Fruit fly (Drosophila melanogaster) whole organism, pupa: ENCODE results near the gene CG33159.

Experiments
- CG12605 ChIP-seq: fragments of 200-800 bp; sonication (Bioruptor generic); IDR thresholded peaks from 2 replicates; pipeline ENCODE4 v1.3.6; 2022; ENCODE audit warnings: missing biosample characterization, missing genetic modification characterization
- CG13204 ChIP-seq: fragments of 200-800 bp; sonication (Bioruptor generic); optimal IDR thresholded peaks from 2 replicates; lab custom pipeline; 2018; ENCODE audit warnings: missing biosample characterization, mild to moderate bottlenecking, missing genetic modification characterization, moderate library complexity
- CG14655 ChIP-seq: fragments of 200-800 bp; sonication (Bioruptor generic); optimal IDR thresholded peaks from 3 replicates; lab custom pipeline; 2017; ENCODE audit warnings: mild to moderate bottlenecking, missing biosample characterization, missing genetic modification reagents, missing genetic modification characterization
- CG32121 ChIP-seq: fragments of 200-800 bp; sonication (Bioruptor generic); IDR thresholded peaks from 2 replicates; pipeline ENCODE4 v1.3.6; 2022; ENCODE audit warnings: missing biosample characterization, missing genetic modification characterization
- CG8159 ChIP-seq: fragments of 200-800 bp; sonication (Bioruptor generic); optimal IDR thresholded peaks from 3 replicates; lab custom pipeline; 2018; ENCODE audit warnings: missing biosample characterization, mild to moderate bottlenecking, missing genetic modification characterization, moderate library complexity
- CG9948 ChIP-seq: fragments of 200-800 bp; sonication (Bioruptor generic); optimal IDR thresholded peaks from 2 replicates; lab custom pipeline; 2018; ENCODE audit warnings: missing biosample characterization, mild to moderate bottlenecking, missing genetic modification characterization, moderate library complexity
- EcR ChIP-seq: fragments of 200-800 bp; sonication (Bioruptor generic); optimal IDR thresholded peaks from 3 replicates; lab custom pipeline; 2019; ENCODE audit warnings: missing biosample characterization, missing genetic modification characterization, mild to moderate bottlenecking, moderate library complexity, missing genetic modification reagents
- Ets98B ChIP-seq: fragments of 200-800 bp; sonication (Bioruptor generic); IDR thresholded peaks from 2 replicates; pipeline ENCODE4 v1.3.6; 2022; ENCODE audit warnings: missing biosample characterization, missing genetic modification characterization
- Pif1A ChIP-seq: fragments of 200-800 bp; sonication (Bioruptor generic); optimal IDR thresholded peaks from 3 replicates; lab custom pipeline; 2016; ENCODE audit warnings: missing biosample characterization, missing genetic modification characterization
- Pif1B ChIP-seq: fragments of 200-800 bp; sonication (Bioruptor generic); optimal IDR thresholded peaks from 3 replicates; lab custom pipeline; 2016; ENCODE audit warnings: missing biosample characterization, missing genetic modification characterization
- Snoo ChIP-seq: fragments of 200-800 bp; sonication (Bioruptor generic); optimal IDR thresholded peaks from 3 replicates; lab custom pipeline; 2017; ENCODE audit warnings: missing biosample characterization, mild to moderate bottlenecking, missing genetic modification characterization, inconsistent platforms
- fd96Ca ChIP-seq: fragments of 200-800 bp; sonication (Bioruptor generic); IDR thresholded peaks from 3 replicates; pipeline ENCODE4 v1.3.6; 2022; ENCODE audit warnings: missing biosample characterization, missing genetic modification characterization
- rn ChIP-seq: fragments of 200-800 bp; sonication (Bioruptor generic); IDR thresholded peaks from 2 replicates; pipeline ENCODE4 v1.3.6; 2022; ENCODE audit warnings: missing biosample characterization, missing genetic modification characterization

dm6 chr3L:3186364-3186763, 17.9 kb downstream of the CG33159 start, which contains the start of gene CG32284:
- TF ChIP-seq Ets98B (GFP tag; lab: Robert Waterston, UW), result no peak
- TF ChIP-seq Snoo, result no peak
- no peak for TF ChIP-seq CG12605 (GFP tag; lab: Robert Waterston, UW)
- no peak for TF ChIP-seq CG13204 (GFP tag; lab: Kevin White, UChicago)
- TF ChIP-seq EcR, result no peak
- TF ChIP-seq Pif1B (GFP tag; lab: Kevin White, UChicago), result no peak
- no peak for TF ChIP-seq CG32121 (GFP tag; lab: Robert Waterston, UW)
- TF ChIP-seq rn (GFP tag; lab: Robert Waterston, UW), result no peak
- TF ChIP-seq Pif1A (GFP tag; lab: Kevin White, UChicago), result no peak
- no peak for TF ChIP-seq CG9948 (tag; lab: Kevin White, UChicago)
- TF ChIP-seq CG8159, result no peak
- no peak for TF ChIP-seq fd96Ca (GFP tag; lab: Robert Waterston, UW)
- no peak for TF ChIP-seq CG14655 (GFP tag; lab: Kevin White, UChicago)
